Worm (Caenorhabditis elegans): ENCODE results near the gene T13F3.6.

ce11 chrV:16266514-16266913 lies 4.5 kb downstream of the T13F3.6 start, which contains the start of gene T13F3.4:
- TF ChIP-seq ref-1 (GFP tag; conservative IDR thresholded peaks at IDR 0.05) (no peak), flt-1 (GFP tag; IDR thresholded peaks at IDR 0.05) (no peak), T22C8.4 (GFP tag; IDR thresholded peaks at IDR 0.05) (no peak), klf-2 (GFP tag; conservative IDR thresholded peaks at IDR 0.05) (no peak), med-1 (GFP tag; optimal IDR thresholded peaks at IDR 0.05; ENCODE audit: insufficient read depth) (no peak), cog-1 (tag; optimal IDR thresholded peaks at IDR 0.05) (no peak), ztf-29 (GFP tag; IDR thresholded peaks at IDR 0.05) (no peak), ztf-23 (GFP tag; IDR thresholded peaks at IDR 0.05) (no peak), tab-1 (GFP tag; IDR thresholded peaks at IDR 0.05) (no peak)
